Fruit fly (Drosophila melanogaster) S2 (cell line): ENCODE data around the gene fmt.

Source experiments
- CG8478 ChIP-seq: fragments of >200 bp; optimal IDR thresholded peaks from 2 replicates; lab custom pipeline; 2018
- CTCF ChIP-seq, 2 experiments: fragments of >200 bp; optimal IDR thresholded peaks; 2 replicates each; lab custom pipeline; 2018

DNA sequence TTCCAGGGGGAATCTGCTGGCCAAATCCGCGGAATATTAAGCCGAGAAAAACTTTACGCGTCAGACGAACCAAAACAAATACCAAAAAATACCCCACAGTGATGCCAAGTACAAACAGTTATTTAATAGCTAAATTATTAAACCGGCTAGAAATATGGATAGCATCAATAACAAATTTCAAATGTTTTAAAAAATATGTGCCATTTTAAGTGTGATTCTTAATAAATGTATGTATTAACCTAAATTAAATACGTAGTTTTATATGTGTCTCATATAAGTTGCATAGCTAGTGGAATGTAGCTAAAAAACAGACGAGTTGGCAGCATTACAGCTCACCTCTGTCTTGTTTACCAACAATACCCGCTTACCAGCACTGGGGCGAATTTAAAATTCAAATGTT, 8.1 kb upstream of the fmt start, which contains the start of gene CG10274:
- no peak for TF ChIP-seq CG8478
- no peak for TF ChIP-seq CTCF (optimal IDR thresholded peaks at IDR 0.05; lab: Kevin White, UChicago)
